Fruit fly (Drosophila melanogaster) whole organism, embryonic: ENCODE results near the gene orb.

Experiments used
- CG10654 ChIP-seq: fragments of 200-800 bp; sonication (Bioruptor generic); optimal IDR thresholded peaks from 2 replicates; lab custom pipeline; 2016; ENCODE audit warnings: missing biosample characterization, missing genetic modification characterization
- CG12391 ChIP-seq: fragments of 200-800 bp; sonication (Bioruptor generic); optimal IDR thresholded peaks from 3 replicates; lab custom pipeline; 2018; ENCODE audit warnings: missing biosample characterization, mild to moderate bottlenecking, missing genetic modification characterization, moderate library complexity
- CG13424 ChIP-seq: fragments of 200-800 bp; sonication (Bioruptor generic); optimal IDR thresholded peaks from 2 replicates; lab custom pipeline; 2019; ENCODE audit warnings: missing biosample characterization, mild to moderate bottlenecking, missing genetic modification characterization, moderate library complexity
- CG14050 ChIP-seq: fragments of 200-800 bp; sonication (Bioruptor generic); IDR thresholded peaks from 3 replicates; pipeline ENCODE4 v1.3.6; 2022; ENCODE audit warnings: missing biosample characterization, missing genetic modification characterization
- CG15269 ChIP-seq: fragments of 200-800 bp; sonication (Bioruptor generic); optimal IDR thresholded peaks from 2 replicates; lab custom pipeline; 2018; ENCODE audit warnings: missing biosample characterization, mild to moderate bottlenecking, missing genetic modification characterization, moderate library complexity
- CG1602 ChIP-seq: fragments of 200-800 bp; sonication (Bioruptor generic); optimal IDR thresholded peaks from 3 replicates; lab custom pipeline; 2016; ENCODE audit warnings: missing biosample characterization, missing genetic modification characterization
- CG17361 ChIP-seq: fragments of 200-800 bp; sonication (Bioruptor generic); IDR thresholded peaks from 3 replicates; pipeline ENCODE4 v1.3.6; 2022; ENCODE audit warnings: missing biosample characterization, missing genetic modification characterization
- CG18262 ChIP-seq: fragments of 200-800 bp; optimal IDR thresholded peaks from 3 replicates; lab custom pipeline; 2019; ENCODE audit warnings: missing biosample characterization, mild to moderate bottlenecking, missing genetic modification characterization, moderate library complexity
- CG18476 ChIP-seq: fragments of 200-800 bp; sonication (Bioruptor generic); optimal IDR thresholded peaks from 2 replicates; lab custom pipeline; 2016; ENCODE audit warnings: missing biosample characterization, mild to moderate bottlenecking, missing genetic modification characterization
- CG18619 ChIP-seq: fragments of 200-800 bp; sonication (Bioruptor generic); optimal IDR thresholded peaks from 3 replicates; lab custom pipeline; 2017; ENCODE audit warnings: missing biosample characterization, mild to moderate bottlenecking, missing genetic modification characterization
- CG2678 ChIP-seq: fragments of 200-800 bp; sonication (Bioruptor generic); optimal IDR thresholded peaks from 3 replicates; lab custom pipeline; 2019; ENCODE audit warnings: missing biosample characterization, mild to moderate bottlenecking, missing genetic modification characterization, moderate library complexity
- CG2712 ChIP-seq: fragments of 200-800 bp; optimal IDR thresholded peaks from 3 replicates; lab custom pipeline; 2019; ENCODE audit warnings: missing biosample characterization, mild to moderate bottlenecking, missing genetic modification characterization, moderate library complexity
- CG30403 ChIP-seq: fragments of 200-800 bp; sonication (Bioruptor generic); optimal IDR thresholded peaks from 3 replicates; lab custom pipeline; 2016; ENCODE audit warnings: missing biosample characterization, missing genetic modification characterization
- CG4730 ChIP-seq: fragments of 200-800 bp; sonication (Bioruptor generic); IDR thresholded peaks from 2 replicates; pipeline ENCODE4 v1.3.6; 2022; ENCODE audit warnings: missing biosample characterization, missing genetic modification characterization
- CG5245 ChIP-seq: fragments of 200-800 bp; sonication (Bioruptor generic); optimal IDR thresholded peaks from 3 replicates; lab custom pipeline; 2016; ENCODE audit warnings: missing biosample characterization, missing genetic modification characterization
- CG7839 ChIP-seq: fragments of 200-800 bp; sonication (Bioruptor generic); optimal IDR thresholded peaks from 3 replicates; lab custom pipeline; 2018; ENCODE audit warnings: missing biosample characterization, mild to moderate bottlenecking, missing genetic modification characterization, moderate library complexity
- CG8388 ChIP-seq: fragments of 200-800 bp; sonication (Bioruptor generic); optimal IDR thresholded peaks from 2 replicates; lab custom pipeline; 2019; ENCODE audit warnings: missing biosample characterization, mild to moderate bottlenecking, missing genetic modification characterization, moderate library complexity
- CG9215 ChIP-seq: fragments of 200-800 bp; sonication (Bioruptor generic); IDR thresholded peaks from 2 replicates; pipeline ENCODE4 v1.3.6; 2022; ENCODE audit warnings: missing biosample characterization, missing genetic modification characterization
- CoRest ChIP-seq: fragments of 200-800 bp; sonication (Bioruptor generic); optimal IDR thresholded peaks from 3 replicates; lab custom pipeline; 2018; ENCODE audit warnings: missing biosample characterization, mild to moderate bottlenecking, missing genetic modification characterization, moderate library complexity
- D19A ChIP-seq: fragments of 200-800 bp; optimal IDR thresholded peaks from 3 replicates; lab custom pipeline; 2019; ENCODE audit warnings: missing biosample characterization, mild to moderate bottlenecking, missing genetic modification characterization, moderate library complexity
- Dbx ChIP-seq: fragments of 200-800 bp; sonication (Bioruptor generic); IDR thresholded peaks from 3 replicates; pipeline ENCODE4 v1.3.6; 2022; ENCODE audit warnings: missing biosample characterization, missing genetic modification characterization
- Drgx ChIP-seq: fragments of 200-800 bp; sonication (Bioruptor generic); IDR thresholded peaks from 2 replicates; pipeline ENCODE4 v1.3.6; 2022; ENCODE audit warnings: missing biosample characterization, missing genetic modification characterization
- HLHmδ ChIP-seq: fragments of 200-800 bp; sonication (Bioruptor generic); optimal IDR thresholded peaks from 2 replicates; lab custom pipeline; 2018; ENCODE audit warnings: missing biosample characterization, mild to moderate bottlenecking, missing genetic modification characterization, moderate library complexity
- Hr51 ChIP-seq, 2 experiments: fragments of 200-800 bp; sonication (Bioruptor generic); optimal IDR thresholded peaks; 2 replicates in 1 of 2; 3 replicates in 1 of 2; lab custom pipeline; 2016 to 2018; ENCODE audit warnings: missing biosample characterization in 2 of 2, missing genetic modification characterization in 2 of 2, mild to moderate bottlenecking in 1 of 2, moderate library complexity in 1 of 2
- Med ChIP-seq: fragments of 200-800 bp; sonication (Bioruptor generic); peaks from one replicate; lab custom pipeline; 2016; ENCODE audit warnings: missing biosample characterization, missing genetic modification characterization, mild to moderate bottlenecking, inconsistent platforms, moderate library complexity
- NfI ChIP-seq: fragments of 200-800 bp; sonication (Bioruptor generic); optimal IDR thresholded peaks from 3 replicates; lab custom pipeline; 2018; ENCODE audit warnings: missing biosample characterization, mild to moderate bottlenecking, missing genetic modification characterization, moderate library complexity
- Oli ChIP-seq: fragments of 200-800 bp; sonication (Bioruptor generic); optimal IDR thresholded peaks from 2 replicates; lab custom pipeline; 2018; ENCODE audit warnings: missing biosample characterization, mild to moderate bottlenecking, missing genetic modification characterization, moderate library complexity
- Opbp ChIP-seq: fragments of 200-800 bp; sonication (Bioruptor generic); IDR thresholded peaks from 3 replicates; pipeline ENCODE4 v1.3.6; 2022; ENCODE audit warnings: missing biosample characterization, missing genetic modification characterization; ENCODE audit not compliant: partially characterized antibody
- Ptx1 ChIP-seq: fragments of 200-800 bp; sonication (Bioruptor generic); IDR thresholded peaks from 2 replicates; pipeline ENCODE4 v1.3.6; 2022; ENCODE audit warnings: missing biosample characterization, missing genetic modification characterization
- Sin3A ChIP-seq: fragments of >200 bp; optimal IDR thresholded peaks from 2 replicates; lab custom pipeline; 2018
- Sox102F ChIP-seq: fragments of 200-800 bp; sonication (Bioruptor generic); optimal IDR thresholded peaks from 2 replicates; lab custom pipeline; 2018; ENCODE audit warnings: missing biosample characterization, mild to moderate bottlenecking, missing genetic modification characterization, moderate library complexity
- Taf1 ChIP-seq: fragments of 200-800 bp; sonication (Bioruptor generic); IDR thresholded peaks from 2 replicates; pipeline ENCODE4 v1.3.6; 2022; ENCODE audit warnings: missing biosample characterization, missing genetic modification characterization
- Vsx1 ChIP-seq: fragments of 200-800 bp; sonication (Bioruptor generic); optimal IDR thresholded peaks from 2 replicates; lab custom pipeline; 2017; ENCODE audit warnings: missing biosample characterization, mild to moderate bottlenecking, missing genetic modification characterization, missing genetic modification reagents
- ase ChIP-seq: fragments of 200-800 bp; sonication (Bioruptor generic); IDR thresholded peaks from 3 replicates; pipeline ENCODE4 v1.3.6; 2022; ENCODE audit warnings: missing biosample characterization, missing genetic modification characterization
- az2 ChIP-seq: fragments of 200-800 bp; sonication (Bioruptor generic); optimal IDR thresholded peaks from 3 replicates; lab custom pipeline; 2016; ENCODE audit warnings: missing biosample characterization, missing genetic modification characterization
- br ChIP-seq: fragments of >200 bp; optimal IDR thresholded peaks from 2 replicates; lab custom pipeline; 2017
- dmrt11E ChIP-seq: fragments of 200-800 bp; sonication (Bioruptor generic); optimal IDR thresholded peaks from 3 replicates; lab custom pipeline; 2018; ENCODE audit warnings: missing biosample characterization, mild to moderate bottlenecking, missing genetic modification characterization, moderate library complexity
- dmrt99B ChIP-seq: fragments of 200-800 bp; sonication (Bioruptor generic); optimal IDR thresholded peaks from 2 replicates; lab custom pipeline; 2018; ENCODE audit warnings: missing biosample characterization, mild to moderate bottlenecking, missing genetic modification characterization, moderate library complexity
- dysf ChIP-seq: fragments of 200-800 bp; sonication (Bioruptor generic); IDR thresholded peaks from 3 replicates; pipeline ENCODE4 v1.3.6; 2022; ENCODE audit warnings: missing biosample characterization, missing genetic modification characterization
- gem ChIP-seq: fragments of 200-800 bp; sonication (Bioruptor generic); optimal IDR thresholded peaks from 2 replicates; lab custom pipeline; 2019; ENCODE audit warnings: missing biosample characterization, mild to moderate bottlenecking, missing genetic modification characterization, moderate library complexity
- kay ChIP-seq: fragments of 200-800 bp; sonication (Bioruptor generic); optimal IDR thresholded peaks from 2 replicates; lab custom pipeline; 2016; ENCODE audit warnings: missing biosample characterization, missing genetic modification characterization
- lbe ChIP-seq: fragments of 200-800 bp; sonication (Bioruptor generic); optimal IDR thresholded peaks from 2 replicates; lab custom pipeline; 2016; ENCODE audit warnings: missing biosample characterization, mild to moderate bottlenecking, missing genetic modification characterization
- lola ChIP-seq, 3 experiments: fragments of >200 bp in 2 of 3; fragments of 200-800 bp in 1 of 3; sonication (Bioruptor generic) in 1 of 3; optimal IDR thresholded peaks; 2 replicates each; lab custom pipeline; 2017 to 2019; ENCODE audit warnings: missing biosample characterization in 3 of 3, missing genetic modification characterization in 3 of 3, mild to moderate bottlenecking in 1 of 3, moderate library complexity in 1 of 3
- row ChIP-seq: fragments of 200-800 bp; sonication (Bioruptor generic); IDR thresholded peaks from 3 replicates; pipeline ENCODE4 v1.3.6; 2022; ENCODE audit warnings: missing biosample characterization, missing genetic modification characterization
- shn ChIP-seq: fragments of 200-800 bp; sonication (Bioruptor generic); optimal IDR thresholded peaks from 3 replicates; lab custom pipeline; 2016; ENCODE audit warnings: missing biosample characterization, missing genetic modification characterization
- tap ChIP-seq: fragments of 200-800 bp; optimal IDR thresholded peaks from 3 replicates; lab custom pipeline; 2019; ENCODE audit warnings: missing biosample characterization, mild to moderate bottlenecking, missing genetic modification characterization, moderate library complexity
- unpg ChIP-seq: fragments of 200-800 bp; sonication (Bioruptor generic); optimal IDR thresholded peaks from 3 replicates; lab custom pipeline; 2018; ENCODE audit warnings: missing biosample characterization, mild to moderate bottlenecking, missing genetic modification characterization, moderate library complexity
- usp ChIP-seq: fragments of >200 bp; optimal IDR thresholded peaks from 2 replicates; lab custom pipeline; 2017; ENCODE audit warnings: missing biosample characterization, missing genetic modification characterization
- z ChIP-seq: fragments of 200-800 bp; sonication (Bioruptor generic); IDR thresholded peaks from 3 replicates; pipeline ENCODE4 v1.3.6; 2022; ENCODE audit warnings: missing biosample characterization, missing genetic modification characterization

orb gene

DNA sequence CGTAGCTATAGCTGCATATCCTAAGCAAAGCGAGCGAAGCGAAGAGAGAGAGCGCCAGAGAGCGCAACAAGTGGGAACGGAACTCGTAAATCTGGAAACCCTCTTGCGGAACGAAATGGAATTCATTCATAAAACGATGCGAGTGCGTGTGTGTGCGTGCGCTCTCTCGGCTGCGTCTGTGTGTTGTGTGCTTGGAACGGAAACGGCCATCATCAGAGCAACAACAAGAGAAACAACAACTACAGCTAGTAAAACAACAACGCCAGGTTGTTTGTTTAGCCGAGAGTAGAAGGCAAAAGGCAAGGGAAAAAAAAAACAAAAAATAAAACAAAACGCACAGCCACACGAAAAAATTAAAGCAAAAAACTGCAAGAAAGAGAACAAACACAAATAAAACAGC, 33.7 kb upstream of the orb start (continued):
- TF ChIP-seq CG1602 (GFP tag; lab: Kevin White, UChicago), result no peak
- TF ChIP-seq z (GFP tag; lab: Robert Waterston, UW), result 0 out of 3 replicates have a peak, but pooled peaks have one; percentile 53
- TF ChIP-seq CG4730 (GFP tag; lab: Robert Waterston, UW), result no peak
- TF ChIP-seq HLHmδ (GFP tag; lab: Kevin White, UChicago), result peak; percentile 71
- peak; percentile 4 for TF ChIP-seq CG10654 (GFP tag; lab: Kevin White, UChicago)
- no peak for TF ChIP-seq Taf1
- TF ChIP-seq tap (tag; lab: Kevin White, UChicago), result peak; percentile 20
- no peak for TF ChIP-seq CG9215
- TF ChIP-seq unpg, result peak; percentile 48
- peak; percentile 85 for TF ChIP-seq Med (GFP tag; lab: Kevin White, UChicago)
- no peak for TF ChIP-seq br (lab: Kevin White, UChicago)
- TF ChIP-seq Drgx (GFP tag; lab: Robert Waterston, UW), result peak; percentile 73
- TF ChIP-seq lola (GFP tag; optimal IDR thresholded peaks at IDR 0.05; lab: Kevin White, UChicago), result no peak
- TF ChIP-seq, all 482 proteins: peak for 191

DNA sequence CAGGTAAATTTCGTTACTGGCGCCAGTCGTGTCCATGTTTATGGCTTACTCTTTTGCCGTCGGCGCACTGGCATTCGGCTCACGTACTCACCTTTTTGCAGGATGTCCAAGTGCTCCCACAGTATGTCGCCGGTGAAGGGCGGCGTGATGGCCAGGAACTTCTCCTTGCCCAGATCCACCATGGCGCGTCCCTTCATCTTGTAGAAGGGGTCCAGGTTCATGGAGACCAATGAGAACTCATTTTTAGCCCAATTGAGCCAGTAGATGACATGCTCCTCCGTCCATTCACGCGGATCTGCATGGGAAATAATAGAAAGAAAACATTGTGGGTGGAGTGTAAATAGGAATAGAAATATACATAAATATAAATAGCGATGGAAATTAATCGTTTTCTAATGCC, 32.1 kb upstream of the orb start:
- TF ChIP-seq Opbp (GFP tag; lab: Robert Waterston, UW) (no peak), kay (no peak), CG8388 (GFP tag; lab: Kevin White, UChicago) (no peak)

DNA sequence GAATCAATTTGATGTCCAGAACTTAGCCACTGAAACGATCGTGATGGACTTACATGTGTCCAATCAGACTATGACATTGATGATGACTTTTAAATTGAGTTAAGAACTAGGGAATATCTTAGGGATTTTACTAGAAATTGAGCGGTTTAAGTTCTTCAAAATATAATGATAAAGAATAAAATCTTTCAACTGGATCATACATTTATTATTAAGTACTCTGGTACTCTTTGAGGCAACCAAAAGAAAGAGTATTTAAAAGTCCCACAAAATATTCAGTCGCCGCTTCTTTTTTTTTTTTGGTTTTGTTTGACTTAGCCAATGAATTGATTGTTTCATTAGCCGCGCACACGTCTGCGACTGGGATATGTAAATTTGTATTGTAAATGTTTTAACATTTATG, 29.5 kb upstream of the orb start:
- TF ChIP-seq dmrt99B (tag; lab: Kevin White, UChicago) (peak; percentile 14), Hr51 (GFP tag; optimal IDR thresholded peaks at IDR 0.05; lab: Kevin White, UChicago) (peak in 1 of 2 experiments; percentile 48), NfI (GFP tag; lab: Kevin White, UChicago) (no peak), CG18476 (GFP tag; lab: Kevin White, UChicago) (no peak), dmrt11E (tag; lab: Kevin White, UChicago) (peak; percentile 1), CG13424 (tag; lab: Kevin White, UChicago) (peak; percentile 9), gem (peak; percentile 51), CG18262 (peak; percentile 31), CG14050 (GFP tag; lab: Robert Waterston, UW) (no peak), CG2678 (tag; lab: Kevin White, UChicago) (peak; percentile 17), CG15269 (tag; lab: Kevin White, UChicago) (peak; percentile 1), ase (GFP tag; lab: Robert Waterston, UW) (no peak), CG30403 (GFP tag; lab: Kevin White, UChicago) (peak; percentile 20), az2 (peak; percentile 20), CG5245 (GFP tag; lab: Kevin White, UChicago) (no peak), row (GFP tag; lab: Robert Waterston, UW) (peak; percentile 22; the same call in 1 of the 3 replicates), CoRest (tag; lab: Kevin White, UChicago) (peak; percentile 19), Vsx1 (GFP tag; lab: Kevin White, UChicago) (peak; percentile 21), shn (GFP tag; lab: Kevin White, UChicago) (no peak), usp (no peak), dysf (0 out of 3 replicates have a peak, but pooled peaks have one; percentile 33), CG2712 (tag; lab: Kevin White, UChicago) (peak; percentile 6), CG18619 (GFP tag; lab: Kevin White, UChicago) (no peak), CG7839 (tag; lab: Kevin White, UChicago) (peak; percentile 25), Sox102F (GFP tag; lab: Kevin White, UChicago) (peak; percentile 24), D19A (tag; lab: Kevin White, UChicago) (peak; percentile 71), CG17361 (peak; percentile 50; the same call in 1 of the 3 replicates), lbe (no peak), Ptx1 (GFP tag; lab: Robert Waterston, UW) (peak; percentile 35; the same call in 1 of the 2 replicates), Dbx (no peak), Oli (tag; lab: Kevin White, UChicago) (peak; percentile 28), CG12391 (tag; lab: Kevin White, UChicago) (peak; percentile 22), Sin3A (no peak)
